Fruit fly (Drosophila melanogaster) whole organism, prepupa: Measurements from ENCODE around the gene Vajk3.

Experiments
- Blimp-1 ChIP-seq: fragments of 200-800 bp; sonication (Bioruptor generic); optimal IDR thresholded peaks from 3 replicates; lab custom pipeline; 2017; ENCODE audit warnings: missing biosample characterization, missing genetic modification characterization, mild to moderate bottlenecking, moderate library complexity, missing genetic modification reagents
- CG10631 ChIP-seq: fragments of 200-800 bp; sonication (Bioruptor generic); optimal IDR thresholded peaks from 2 replicates; lab custom pipeline; 2016; ENCODE audit warnings: missing biosample characterization, missing genetic modification characterization
- CG11294 ChIP-seq: fragments of 200-800 bp; sonication (Bioruptor generic); IDR thresholded peaks from 2 replicates; pipeline ENCODE4 v1.3.6; 2022; ENCODE audit warnings: missing biosample characterization, missing genetic modification characterization
- CG11762 ChIP-seq: fragments of 200-800 bp; sonication (Bioruptor generic); optimal IDR thresholded peaks from 3 replicates; lab custom pipeline; 2016; ENCODE audit warnings: missing biosample characterization, missing genetic modification characterization; ENCODE audit not compliant: insufficient read depth
- CG11902 ChIP-seq: fragments of 200-800 bp; sonication (Bioruptor generic); optimal IDR thresholded peaks from 3 replicates; lab custom pipeline; 2016; ENCODE audit warnings: missing biosample characterization, missing genetic modification characterization
- CG1621 ChIP-seq: fragments of 200-800 bp; sonication (Bioruptor generic); optimal IDR thresholded peaks from 3 replicates; lab custom pipeline; 2018; ENCODE audit warnings: missing biosample characterization, mild to moderate bottlenecking, missing genetic modification characterization
- CG16779 ChIP-seq: fragments of 200-800 bp; sonication (Bioruptor generic); optimal IDR thresholded peaks from 3 replicates; lab custom pipeline; 2017; ENCODE audit warnings: missing biosample characterization, mild to moderate bottlenecking, missing genetic modification characterization
- CG3032 ChIP-seq: fragments of 200-800 bp; optimal IDR thresholded peaks from 2 replicates; lab custom pipeline; 2019; ENCODE audit warnings: missing biosample characterization, mild to moderate bottlenecking, missing genetic modification characterization, moderate library complexity
- CG31627 ChIP-seq: fragments of 200-800 bp; sonication (Bioruptor generic); optimal IDR thresholded peaks from 3 replicates; lab custom pipeline; 2016; ENCODE audit warnings: missing biosample characterization, missing genetic modification characterization
- CG32006 ChIP-seq: fragments of 200-800 bp; sonication (Bioruptor generic); optimal IDR thresholded peaks from 3 replicates; lab custom pipeline; 2017; ENCODE audit warnings: missing biosample characterization, mild to moderate bottlenecking, missing genetic modification characterization
- CG34406 ChIP-seq: fragments of 200-800 bp; sonication (Bioruptor generic); optimal IDR thresholded peaks from 3 replicates; lab custom pipeline; 2016; ENCODE audit warnings: missing biosample characterization, missing genetic modification characterization
- CG3919 ChIP-seq: fragments of 200-800 bp; sonication (Bioruptor generic); optimal IDR thresholded peaks from 3 replicates; lab custom pipeline; 2016; ENCODE audit warnings: missing biosample characterization, missing genetic modification characterization
- CG4318 ChIP-seq: fragments of 200-800 bp; sonication (Bioruptor generic); optimal IDR thresholded peaks from 3 replicates; lab custom pipeline; 2017; ENCODE audit warnings: missing biosample characterization, mild to moderate bottlenecking, missing genetic modification characterization
- CG6276 ChIP-seq: fragments of 200-800 bp; sonication (Bioruptor generic); optimal IDR thresholded peaks from 2 replicates; lab custom pipeline; 2017; ENCODE audit warnings: missing biosample characterization, mild to moderate bottlenecking, missing genetic modification characterization
- CG6808 ChIP-seq: fragments of 200-800 bp; sonication (Bioruptor generic); optimal IDR thresholded peaks from 3 replicates; lab custom pipeline; 2017; ENCODE audit warnings: missing biosample characterization, missing genetic modification characterization, mild to moderate bottlenecking, moderate library complexity, missing genetic modification reagents
- CG6854 ChIP-seq: fragments of 200-800 bp; sonication (Bioruptor generic); optimal IDR thresholded peaks from 2 replicates; lab custom pipeline; 2017; ENCODE audit warnings: missing biosample characterization, mild to moderate bottlenecking, missing genetic modification characterization
- CG7368 ChIP-seq: fragments of 200-800 bp; sonication (Bioruptor generic); optimal IDR thresholded peaks from 3 replicates; lab custom pipeline; 2016; ENCODE audit warnings: missing biosample characterization, missing genetic modification characterization
- CG8632 ChIP-seq: fragments of 200-800 bp; sonication (Bioruptor generic); optimal IDR thresholded peaks from 3 replicates; lab custom pipeline; 2016; ENCODE audit warnings: missing biosample characterization, missing genetic modification characterization
- Eip75B ChIP-seq: fragments of 200-800 bp; sonication (Bioruptor generic); optimal IDR thresholded peaks from 3 replicates; lab custom pipeline; 2016; ENCODE audit warnings: missing biosample characterization, missing genetic modification characterization
- Eip93F ChIP-seq: fragments of 200-800 bp; sonication (Bioruptor generic); optimal IDR thresholded peaks from 2 replicates; lab custom pipeline; 2016; ENCODE audit warnings: missing biosample characterization, mild to moderate bottlenecking, missing genetic modification characterization
- Ets96B ChIP-seq: fragments of 200-800 bp; optimal IDR thresholded peaks from 2 replicates; lab custom pipeline; 2019; ENCODE audit warnings: missing biosample characterization, mild to moderate bottlenecking, missing genetic modification characterization, moderate library complexity
- Gug ChIP-seq: fragments of 200-800 bp; sonication (Bioruptor generic); IDR thresholded peaks from 2 replicates; pipeline ENCODE4 v1.3.6; 2022; ENCODE audit warnings: missing biosample characterization, missing genetic modification characterization
- Hr38 ChIP-seq: sonication (Bioruptor generic); optimal IDR thresholded peaks from 2 replicates; lab custom pipeline; 2016; ENCODE audit warnings: missing biosample characterization, missing genetic modification characterization
- Hr4 ChIP-seq: fragments of 200-800 bp; sonication (Bioruptor generic); optimal IDR thresholded peaks from 3 replicates; lab custom pipeline; 2016; ENCODE audit warnings: missing biosample characterization, missing genetic modification characterization
- OdsH ChIP-seq: fragments of 200-800 bp; sonication (Bioruptor generic); optimal IDR thresholded peaks from 3 replicates; lab custom pipeline; 2016; ENCODE audit warnings: missing biosample characterization, missing genetic modification characterization
- Smox ChIP-seq: fragments of 200-800 bp; sonication (Bioruptor generic); optimal IDR thresholded peaks from 3 replicates; lab custom pipeline; 2016; ENCODE audit warnings: missing biosample characterization, missing genetic modification characterization
- Sox102F ChIP-seq: fragments of 200-800 bp; sonication (Bioruptor generic); optimal IDR thresholded peaks from 2 replicates; lab custom pipeline; 2016; ENCODE audit warnings: missing biosample characterization, mild to moderate bottlenecking, missing genetic modification characterization
- Sox15 ChIP-seq: fragments of 200-800 bp; sonication (Bioruptor generic); optimal IDR thresholded peaks from 3 replicates; lab custom pipeline; 2016; ENCODE audit warnings: missing biosample characterization, missing genetic modification characterization
- acj6 ChIP-seq: fragments of 200-800 bp; sonication (Bioruptor generic); optimal IDR thresholded peaks from 3 replicates; lab custom pipeline; 2016; ENCODE audit warnings: missing biosample characterization, missing genetic modification characterization
- cyc ChIP-seq: fragments of 200-800 bp; sonication (Bioruptor generic); optimal IDR thresholded peaks from 3 replicates; lab custom pipeline; 2016; ENCODE audit warnings: missing biosample characterization, missing genetic modification characterization
- dac ChIP-seq: fragments of 200-800 bp; sonication (Bioruptor generic); optimal IDR thresholded peaks from 2 replicates; lab custom pipeline; 2017; ENCODE audit warnings: missing biosample characterization, mild to moderate bottlenecking, missing genetic modification characterization
- eg ChIP-seq: fragments of 200-800 bp; sonication (Bioruptor generic); IDR thresholded peaks from 3 replicates; pipeline ENCODE4 v1.3.6; 2022; ENCODE audit warnings: missing biosample characterization, missing genetic modification characterization
- fd59A ChIP-seq: fragments of 200-800 bp; sonication (Bioruptor generic); optimal IDR thresholded peaks from 2 replicates; lab custom pipeline; 2017; ENCODE audit warnings: missing biosample characterization, mild to moderate bottlenecking, missing genetic modification characterization, missing genetic modification reagents
- net ChIP-seq: fragments of 200-800 bp; sonication (Bioruptor generic); optimal IDR thresholded peaks from 3 replicates; lab custom pipeline; 2016; ENCODE audit warnings: missing biosample characterization, missing genetic modification characterization
- ss ChIP-seq, 2 experiments: fragments of 200-800 bp; sonication (Bioruptor generic); optimal IDR thresholded peaks; 2 replicates in 1 of 2; 3 replicates in 1 of 2; lab custom pipeline; 2017 to 2018; ENCODE audit warnings: mild to moderate bottlenecking in 2 of 2, missing biosample characterization in 2 of 2, missing genetic modification characterization in 2 of 2, moderate library complexity in 1 of 2
- svp ChIP-seq: fragments of 200-800 bp; sonication (Bioruptor generic); peaks from one replicate; lab custom pipeline; 2016; ENCODE audit warnings: missing biosample characterization, missing genetic modification characterization

Gene Vajk3

DNA sequence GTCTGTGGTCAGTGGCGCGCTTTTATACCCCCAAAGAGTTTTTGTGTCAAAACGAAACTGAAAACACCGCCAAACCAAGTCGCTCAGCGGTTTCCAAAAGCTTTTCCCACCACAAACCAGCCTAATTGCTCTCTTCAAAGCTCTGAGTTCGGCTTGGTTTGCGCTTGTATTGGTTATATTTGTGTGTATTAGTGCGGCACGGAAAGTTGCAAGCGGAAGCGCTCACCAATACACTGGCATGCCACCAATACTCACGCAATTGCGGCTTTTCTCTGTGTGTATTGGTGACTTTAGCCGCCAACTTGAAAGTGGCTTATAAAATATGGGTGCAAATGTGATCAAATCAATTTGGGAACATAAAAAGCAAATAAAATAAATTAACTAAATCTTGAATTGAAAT lies at the start of gene Vajk3:
TSS of gene Vajk3 (minus strand) at position 1 of the 400 bp plus-strand sequence.
- TF ChIP-seq ss (GFP tag; optimal IDR thresholded peaks at IDR 0.05; lab: Kevin White, UChicago) (no peak), Sox15 (GFP tag; lab: Kevin White, UChicago) (no peak), net (GFP tag; lab: Kevin White, UChicago) (no peak), CG3919 (GFP tag; lab: Kevin White, UChicago) (no peak), eg (GFP tag; lab: Robert Waterston, UW) (0 out of 3 replicates have a peak, but pooled peaks have one; percentile 16), CG32006 (GFP tag; lab: Kevin White, UChicago) (no peak), CG11902 (GFP tag; lab: Kevin White, UChicago) (no peak), fd59A (GFP tag; lab: Kevin White, UChicago) (no peak)

DNA sequence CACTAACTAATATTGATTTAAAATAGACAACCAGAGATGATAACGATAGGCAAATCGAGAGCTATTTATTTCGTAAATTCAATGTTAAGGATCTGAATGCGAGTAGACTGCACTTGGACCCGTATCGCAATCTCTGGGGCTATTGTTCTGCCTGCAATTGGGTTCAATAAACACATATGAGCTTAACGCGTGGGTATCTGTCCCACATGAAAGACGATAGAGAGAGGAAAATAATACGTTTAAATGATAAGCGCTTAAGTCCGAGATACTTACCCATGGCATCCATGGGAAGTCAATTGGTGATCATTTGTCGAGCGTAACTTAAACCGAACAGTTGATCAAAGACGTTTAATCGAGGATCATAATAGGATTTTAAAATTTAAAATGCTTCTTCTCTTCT lies 32.5 kb upstream of the Vajk3 start, which contains the start of gene NimC2:
TSS of gene NimC2 (plus strand) at position 301 of the 400 bp plus-strand sequence.
- peak; percentile 82 for TF ChIP-seq svp (GFP tag; lab: Kevin White, UChicago)
- TF ChIP-seq Hr38 (GFP tag; lab: Kevin White, UChicago): no peak

DNA sequence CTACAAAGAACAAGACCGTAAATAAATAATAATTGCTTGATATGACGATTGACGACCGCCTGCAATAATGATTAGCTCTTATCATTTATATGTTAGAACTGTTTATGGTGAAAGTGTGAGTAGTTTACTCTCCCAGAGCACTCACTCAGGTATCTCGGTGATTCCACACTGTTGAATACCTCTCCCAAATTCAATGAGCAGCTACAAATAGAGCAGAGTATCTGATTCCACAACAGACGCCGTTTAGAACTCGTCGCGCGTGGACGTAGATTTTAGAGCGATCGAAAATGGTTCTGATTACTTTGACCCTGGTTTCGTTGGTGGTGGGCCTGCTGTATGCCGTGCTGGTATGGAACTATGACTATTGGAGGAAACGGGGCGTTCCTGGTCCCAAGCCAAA lies 29.8 kb upstream of the Vajk3 start, which contains the start of gene Cyp28a5:
TSS of gene Cyp28a5 (plus strand) at position 230 of the 400 bp plus-strand sequence.
- no peak for TF ChIP-seq OdsH
- TF ChIP-seq CG3032 (tag; lab: Kevin White, UChicago): no peak
- TF ChIP-seq Eip93F (GFP tag; lab: Kevin White, UChicago): no peak
- TF ChIP-seq CG8632 (GFP tag; lab: Kevin White, UChicago): no peak
- TF ChIP-seq Gug: no peak
- TF ChIP-seq cyc (GFP tag; lab: Kevin White, UChicago): no peak
- no peak for TF ChIP-seq CG11902 (GFP tag; lab: Kevin White, UChicago)
- TF ChIP-seq Blimp-1 (GFP tag; lab: Kevin White, UChicago): no peak
- no peak for TF ChIP-seq CG16779 (tag; lab: Kevin White, UChicago)
- no peak for TF ChIP-seq Eip75B (GFP tag; lab: Kevin White, UChicago)
- TF ChIP-seq CG6276 (GFP tag; lab: Kevin White, UChicago): no peak
- TF ChIP-seq CG31627 (GFP tag; lab: Kevin White, UChicago): no peak
- TF ChIP-seq CG6854 (GFP tag; lab: Kevin White, UChicago): no peak
- TF ChIP-seq dac (GFP tag; lab: Kevin White, UChicago): no peak
- TF ChIP-seq ss (GFP tag; optimal IDR thresholded peaks at IDR 0.05; lab: Kevin White, UChicago): no peak
- TF ChIP-seq Ets96B: no peak

DNA sequence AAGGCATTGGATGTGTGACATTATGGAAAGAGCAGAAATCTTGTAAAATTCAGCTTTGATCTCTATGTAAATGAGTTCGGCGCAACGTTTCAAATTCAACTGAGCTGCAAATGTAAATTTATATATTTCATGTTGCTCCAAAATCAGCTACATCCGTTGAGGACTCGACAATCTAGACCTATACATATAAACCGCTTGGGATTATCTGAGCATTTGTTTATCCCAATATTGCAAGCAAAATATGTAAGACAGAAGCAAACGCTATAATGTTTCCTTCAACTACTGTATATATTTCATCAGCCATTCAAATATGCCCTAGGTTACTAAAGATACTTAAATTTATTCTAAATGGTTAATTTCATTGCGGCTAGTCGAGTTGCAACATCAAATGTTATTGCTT lies 29.4 kb upstream of the Vajk3 start, which contains the start of gene NimC1:
TSS of gene NimC1 (minus strand) at position 101 of the 400 bp plus-strand sequence.
- TF ChIP-seq eg (GFP tag; lab: Robert Waterston, UW) (no peak), svp (GFP tag; lab: Kevin White, UChicago) (no peak), CG11762 (no peak), Sox102F (GFP tag; lab: Kevin White, UChicago) (no peak), CG3032 (tag; lab: Kevin White, UChicago) (no peak)

DNA sequence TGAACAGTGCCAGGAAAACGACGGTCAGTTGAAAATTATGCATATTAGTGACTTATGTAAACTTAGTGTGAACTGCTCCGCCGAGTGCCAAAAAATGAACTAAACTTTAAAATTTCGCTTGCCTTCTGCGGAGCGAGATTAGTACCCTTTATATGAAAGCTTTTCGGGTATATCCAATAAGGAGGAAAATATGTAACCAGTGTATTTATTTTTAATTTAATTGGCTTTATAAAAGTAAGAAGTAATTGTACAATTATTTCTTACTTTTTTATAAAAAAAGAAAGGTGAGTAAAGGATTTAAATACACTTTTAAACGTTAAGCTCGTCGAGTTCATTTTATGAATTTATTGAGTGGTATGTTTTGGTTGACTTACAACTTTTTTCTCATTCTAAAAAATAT lies 25.6 kb upstream of the Vajk3 start, which contains the start of gene He:
TSS of gene He (minus strand) at position 101 of the 400 bp plus-strand sequence.
- no peak for TF ChIP-seq Hr38 (GFP tag; lab: Kevin White, UChicago)
- no peak for TF ChIP-seq CG1621 (tag; lab: Kevin White, UChicago)
- no peak for TF ChIP-seq Smox (GFP tag; lab: Kevin White, UChicago)
- TF ChIP-seq CG7368: no peak
- TF ChIP-seq CG6808 (GFP tag; lab: Kevin White, UChicago): no peak
- TF ChIP-seq CG34406: no peak
- no peak for TF ChIP-seq CG6854 (GFP tag; lab: Kevin White, UChicago)
- no peak for TF ChIP-seq Sox102F (GFP tag; lab: Kevin White, UChicago)
- TF ChIP-seq CG10631 (GFP tag; lab: Kevin White, UChicago): no peak
- TF ChIP-seq acj6 (GFP tag; lab: Kevin White, UChicago): no peak
- TF ChIP-seq Hr4 (GFP tag; lab: Kevin White, UChicago): no peak
- no peak for TF ChIP-seq CG11902 (GFP tag; lab: Kevin White, UChicago)
- no peak for TF ChIP-seq CG11294
- TF ChIP-seq CG4318: no peak
- no peak for TF ChIP-seq Eip93F (GFP tag; lab: Kevin White, UChicago)
